Worm (Caenorhabditis elegans) whole organism, early embryonic: ENCODE data around the gene T04C4.3.

ENCODE experiments used
- B0310.2 ChIP-seq: sonication (generic microtip); optimal IDR thresholded peaks from 2 replicates; lab custom pipeline; 2016; ENCODE audit warnings: mild to moderate bottlenecking, missing genetic modification characterization, missing compliant biosample characterization
- F13C5.2 ChIP-seq: sonication (generic microtip); optimal IDR thresholded peaks from 2 replicates; lab custom pipeline; 2017; ENCODE audit warnings: mild to moderate bottlenecking, missing genetic modification characterization, inconsistent platforms, missing compliant biosample characterization
- ama-1 ChIP-seq: fragments of 150-350 bp; optimal IDR thresholded peaks from 2 replicates; lab custom pipeline; 2014
- ceh-13 ChIP-seq: fragments of 200-800 bp; sonication (Bioruptor generic); optimal IDR thresholded peaks from 2 replicates; lab custom pipeline; 2018; ENCODE audit warnings: mild to moderate bottlenecking, missing genetic modification characterization, missing compliant biosample characterization
- ceh-36 ChIP-seq: sonication (generic microtip); optimal IDR thresholded peaks from 2 replicates; lab custom pipeline; 2016; ENCODE audit warnings: missing genetic modification characterization, inconsistent platforms, missing compliant biosample characterization
- hmbx-1 ChIP-seq: sonication (generic microtip); optimal IDR thresholded peaks from 2 replicates; lab custom pipeline; 2016; ENCODE audit warnings: mild to moderate bottlenecking, missing genetic modification characterization, missing compliant biosample characterization
- hnd-1 ChIP-seq: sonication (generic microtip); optimal IDR thresholded peaks from 2 replicates; lab custom pipeline; 2016; ENCODE audit warnings: missing genetic modification characterization, missing compliant biosample characterization
- pes-1 ChIP-seq: fragments of 200-800 bp; sonication (Bioruptor generic); IDR thresholded peaks from 2 replicates; pipeline ENCODE4 v1.3.6; 2022; ENCODE audit warnings: missing genetic modification reagents, missing genetic modification characterization, missing compliant biosample characterization
- scrt-1 ChIP-seq: fragments of 200-800 bp; sonication (Bioruptor generic); IDR thresholded peaks from 2 replicates; pipeline ENCODE4 v1.3.6; 2022; ENCODE audit warnings: missing genetic modification characterization, missing compliant biosample characterization
- sea-1 ChIP-seq: fragments of 200-800 bp; sonication (Bioruptor generic); conservative IDR thresholded peaks from 2 replicates; pipeline ENCODE4 v1.3.6; 2022; ENCODE audit warnings: missing genetic modification characterization, missing compliant biosample characterization
- tbx-11 ChIP-seq: fragments of 200-800 bp; sonication (Bioruptor generic); IDR thresholded peaks from 2 replicates; pipeline ENCODE4 v1.3.6; 2022; ENCODE audit warnings: missing genetic modification characterization, missing compliant biosample characterization
- tbx-37 ChIP-seq: fragments of 200-800 bp; sonication (Bioruptor generic); conservative IDR thresholded peaks from 2 replicates; pipeline ENCODE4 v1.3.6; 2022; ENCODE audit warnings: missing genetic modification reagents, missing genetic modification characterization, missing compliant biosample characterization

Gene T04C4.3

ce11 chrIV:2168514-2168913, 48.1 kb downstream of the T04C4.3 start, which contains the start of gene C54E4.4:
C54E4.4 (minus strand) TSS chrIV:2168614.
- TF ChIP-seq pes-1 (GFP tag; lab: Robert Waterston, UW) = no peak
- no peak for TF ChIP-seq scrt-1 (GFP tag; lab: Robert Waterston, UW)
- TF ChIP-seq ceh-36 (tag; lab: Kevin White, UChicago) = no peak
- TF ChIP-seq hnd-1 (tag; lab: Kevin White, UChicago) = no peak
- TF ChIP-seq tbx-37 (GFP tag; lab: Robert Waterston, UW) = no peak
- no peak for TF ChIP-seq hmbx-1
- TF ChIP-seq sea-1 = no peak
- TF ChIP-seq B0310.2 (tag; lab: Kevin White, UChicago) = no peak
- TF ChIP-seq ama-1 (lab: Kevin White, UChicago) = no peak
- TF ChIP-seq ceh-13 (GFP tag; lab: Kevin White, UChicago) = no peak
- TF ChIP-seq F13C5.2 (tag; lab: Kevin White, UChicago) = no peak
- TF ChIP-seq tbx-11 = no peak
